Worm (Caenorhabditis elegans) whole organism, L4 larva: ENCODE results near the gene Y55B1BL.1.

Experiments used
- D1046.2 ChIP-seq: fragments of 200-800 bp; sonication (Bioruptor generic); IDR thresholded peaks from 2 replicates; pipeline ENCODE4 v1.3.6; 2022; ENCODE audit warnings: missing genetic modification characterization, missing compliant biosample characterization
- F10B5.3 ChIP-seq: sonication (generic microtip); optimal IDR thresholded peaks from 2 replicates; lab custom pipeline; 2016; ENCODE audit warnings: mild to moderate bottlenecking, missing genetic modification characterization, missing compliant biosample characterization
- F26F4.8 ChIP-seq: fragments of 200-800 bp; sonication (Bioruptor generic); conservative IDR thresholded peaks from 2 replicates; pipeline ENCODE4 v1.3.6; 2022; ENCODE audit warnings: missing genetic modification characterization, missing compliant biosample characterization
- F37D6.2 ChIP-seq: sonication (generic microtip); optimal IDR thresholded peaks from 2 replicates; lab custom pipeline; 2016; ENCODE audit warnings: mild to moderate bottlenecking, missing genetic modification characterization, missing compliant biosample characterization
- F49E8.2 ChIP-seq: sonication (generic microtip); optimal IDR thresholded peaks from 2 replicates; lab custom pipeline; 2016; ENCODE audit warnings: missing compliant biosample characterization, mild to moderate bottlenecking, missing genetic modification characterization, borderline replicate concordance
- T20F7.1 ChIP-seq: fragments of 200-800 bp; sonication (Bioruptor generic); optimal IDR thresholded peaks from 2 replicates; lab custom pipeline; 2018; ENCODE audit warnings: mild to moderate bottlenecking, missing genetic modification characterization, missing compliant biosample characterization
- T26A8.4 ChIP-seq: fragments of 200-800 bp; sonication (Bioruptor generic); IDR thresholded peaks from 2 replicates; pipeline ENCODE4 v1.3.6; 2022; ENCODE audit warnings: missing genetic modification characterization, missing compliant biosample characterization
- Y105C5A.15 ChIP-seq: fragments of 200-800 bp; sonication (Bioruptor generic); IDR thresholded peaks from 2 replicates; pipeline ENCODE4 v1.3.6; 2022; ENCODE audit warnings: missing genetic modification characterization, missing compliant biosample characterization
- aly-2 ChIP-seq: sonication (generic microtip); optimal IDR thresholded peaks from 2 replicates; lab custom pipeline; 2018; ENCODE audit warnings: missing biosample characterization, missing genetic modification characterization
- ama-1 ChIP-seq: fragments of 150-350 bp; optimal IDR thresholded peaks from 2 replicates; lab custom pipeline; 2014; ENCODE audit warnings: inconsistent platforms, mixed read lengths
- arid-1 ChIP-seq: fragments of 200-800 bp; sonication (Bioruptor generic); conservative IDR thresholded peaks from 2 replicates; pipeline ENCODE4 v1.3.6; 2022; ENCODE audit warnings: missing genetic modification reagents, missing genetic modification characterization, missing compliant biosample characterization
- ceh-32 ChIP-seq: sonication (generic microtip); optimal IDR thresholded peaks from 2 replicates; lab custom pipeline; 2016; ENCODE audit warnings: mild to moderate bottlenecking, missing genetic modification characterization, missing compliant biosample characterization; ENCODE audit not compliant: poor library complexity
- ceh-44 ChIP-seq: fragments of 200-800 bp; sonication (Bioruptor generic); IDR thresholded peaks from 2 replicates; pipeline ENCODE4 v1.3.6; 2022; ENCODE audit warnings: missing genetic modification reagents, missing genetic modification characterization, missing compliant biosample characterization
- dmd-8 ChIP-seq: fragments of 200-800 bp; sonication (Bioruptor generic); IDR thresholded peaks from 2 replicates; pipeline ENCODE4 v1.3.6; 2022; ENCODE audit warnings: missing genetic modification characterization, missing compliant biosample characterization
- dpl-1 ChIP-seq: fragments of 150-350 bp; optimal IDR thresholded peaks from 2 replicates; lab custom pipeline; 2014; ENCODE audit warnings: missing biosample characterization, missing genetic modification reagents, missing genetic modification characterization
- egl-43 ChIP-seq: fragments of 200-800 bp; sonication (Bioruptor generic); IDR thresholded peaks from 2 replicates; pipeline ENCODE4 v1.3.6; 2022; ENCODE audit warnings: missing genetic modification reagents, missing genetic modification characterization, missing compliant biosample characterization
- gei-8 ChIP-seq: fragments of 200-800 bp; sonication (Bioruptor generic); optimal IDR thresholded peaks from 2 replicates; lab custom pipeline; 2018; ENCODE audit warnings: mild to moderate bottlenecking, missing genetic modification characterization, missing compliant biosample characterization
- hif-1 ChIP-seq, 2 experiments: sonication (generic microtip); optimal IDR thresholded peaks; 2 replicates each; lab custom pipeline; 2016 to 2017; ENCODE audit warnings: missing compliant biosample characterization in 2 of 2, missing genetic modification characterization in 2 of 2, missing genetic modification reagents in 2 of 2, missing genotype in 2 of 2, mild to moderate bottlenecking in 1 of 2
- hlh-30 ChIP-seq: sonication (generic microtip); optimal IDR thresholded peaks from 2 replicates; lab custom pipeline; 2017; ENCODE audit warnings: antibody characterized with exemption, mild to moderate bottlenecking, missing genetic modification characterization, missing compliant biosample characterization; ENCODE audit not compliant: insufficient read depth
- hmg-1.1 ChIP-seq: fragments of 200-800 bp; sonication (Bioruptor generic); IDR thresholded peaks from 2 replicates; pipeline ENCODE4 v1.3.6; 2022; ENCODE audit warnings: missing genetic modification reagents, missing genetic modification characterization, missing compliant biosample characterization
- lin-15B ChIP-seq: fragments of 150-350 bp; sonication (generic microtip); optimal IDR thresholded peaks from 3 replicates; lab custom pipeline; 2014; ENCODE audit warnings: missing biosample characterization, missing genetic modification characterization
- lin-38 ChIP-seq: fragments of 200-800 bp; sonication (Bioruptor generic); IDR thresholded peaks from 2 replicates; pipeline ENCODE4 v1.3.6; 2022; ENCODE audit warnings: missing genetic modification reagents, missing genetic modification characterization, missing compliant biosample characterization
- lsy-2 ChIP-seq, 2 experiments: fragments of 150-350 bp in 1 of 2; sonication (generic microtip) in 1 of 2; optimal IDR thresholded peaks; 2 replicates each; lab custom pipeline; 2014 to 2017; ENCODE audit warnings: missing biosample characterization in 2 of 2, missing genetic modification characterization in 2 of 2
- mdl-1 ChIP-seq, 2 experiments: fragments of 150-350 bp in 1 of 2; sonication (generic microtip) in 1 of 2; optimal IDR thresholded peaks; 2 replicates each; lab custom pipeline; 2014 to 2017; ENCODE audit warnings: missing biosample characterization in 2 of 2, missing genetic modification characterization in 2 of 2
- mep-1 ChIP-seq: fragments of 150-350 bp; sonication (generic microtip); optimal IDR thresholded peaks from 3 replicates; lab custom pipeline; 2014; ENCODE audit warnings: missing biosample characterization, missing genetic modification characterization
- mes-2 ChIP-seq: sonication (generic microtip); optimal IDR thresholded peaks from 2 replicates; lab custom pipeline; 2016; ENCODE audit warnings: missing genotype, mild to moderate bottlenecking, missing genetic modification characterization, missing compliant biosample characterization; ENCODE audit not compliant: poor library complexity, severe bottlenecking
- mxl-2 ChIP-seq: fragments of 200-800 bp; sonication (Bioruptor generic); conservative IDR thresholded peaks from 2 replicates; pipeline ENCODE4 v1.3.6; 2022; ENCODE audit warnings: missing genetic modification reagents, missing genetic modification characterization, missing compliant biosample characterization
- nhr-11 ChIP-seq: fragments of 150-350 bp; optimal IDR thresholded peaks from 2 replicates; lab custom pipeline; 2014; ENCODE audit warnings: missing biosample characterization, missing genetic modification characterization
- nhr-28 ChIP-seq: fragments of 150-350 bp; optimal IDR thresholded peaks from 2 replicates; lab custom pipeline; 2014; ENCODE audit warnings: missing biosample characterization, missing genetic modification characterization
- nhr-41 ChIP-seq: fragments of 200-800 bp; sonication (Bioruptor generic); IDR thresholded peaks from 2 replicates; pipeline ENCODE4 v1.3.6; 2022; ENCODE audit warnings: missing genetic modification reagents, missing genetic modification characterization, missing compliant biosample characterization
- nhr-42 ChIP-seq: fragments of 200-800 bp; sonication (Bioruptor generic); IDR thresholded peaks from 2 replicates; pipeline ENCODE4 v1.3.6; 2022; ENCODE audit warnings: missing genetic modification characterization, missing compliant biosample characterization
- nhr-6 ChIP-seq: fragments of 150-350 bp; optimal IDR thresholded peaks from 2 replicates; lab custom pipeline; 2014; ENCODE audit warnings: missing biosample characterization, missing genetic modification characterization
- nhr-76 ChIP-seq: fragments of 150-350 bp; optimal IDR thresholded peaks from 2 replicates; lab custom pipeline; 2014; ENCODE audit warnings: missing biosample characterization, missing genetic modification characterization
- pha-4 ChIP-seq, 2 experiments: fragments of 150-350 bp in 1 of 2; fragments of 200-800 bp in 1 of 2; sonication (Bioruptor generic) in 1 of 2; IDR thresholded peaks in 1 of 2; optimal IDR thresholded peaks in 1 of 2; 2 replicates each; pipeline versions ENCODE4 v1.3.6 to Lab custom; 2014 to 2022; ENCODE audit warnings: missing genetic modification characterization in 2 of 2, missing genetic modification reagents in 2 of 2, missing biosample characterization in 1 of 2, missing compliant biosample characterization in 1 of 2
- pqm-1 ChIP-seq: sonication (generic microtip); optimal IDR thresholded peaks from 2 replicates; lab custom pipeline; 2017; ENCODE audit warnings: missing biosample characterization, missing genetic modification characterization
- saeg-2 ChIP-seq: fragments of 200-800 bp; sonication (Bioruptor generic); IDR thresholded peaks from 2 replicates; pipeline ENCODE4 v1.3.6; 2022; ENCODE audit warnings: missing genetic modification reagents, missing genetic modification characterization, missing compliant biosample characterization
- sdz-12 ChIP-seq: fragments of 200-800 bp; sonication (Bioruptor generic); optimal IDR thresholded peaks from 2 replicates; lab custom pipeline; 2018; ENCODE audit warnings: mild to moderate bottlenecking, missing genetic modification characterization, missing compliant biosample characterization
- snpc-4 ChIP-seq: fragments of 150-350 bp; optimal IDR thresholded peaks from 2 replicates; lab custom pipeline; 2014; ENCODE audit warnings: missing biosample characterization, missing genetic modification characterization
- spr-1 ChIP-seq: sonication (generic microtip); optimal IDR thresholded peaks from 2 replicates; lab custom pipeline; 2016; ENCODE audit warnings: mild to moderate bottlenecking, missing genetic modification characterization, missing compliant biosample characterization
- spr-3 ChIP-seq: fragments of 200-800 bp; sonication (Bioruptor generic); optimal IDR thresholded peaks from 2 replicates; lab custom pipeline; 2018; ENCODE audit warnings: mild to moderate bottlenecking, missing genetic modification characterization, missing compliant biosample characterization
- tag-97 ChIP-seq: fragments of 200-800 bp; sonication (Bioruptor generic); IDR thresholded peaks from 2 replicates; pipeline ENCODE4 v1.3.6; 2022; ENCODE audit warnings: missing genetic modification characterization, missing compliant biosample characterization
- tra-1 ChIP-seq: fragments of 200-800 bp; sonication (Bioruptor generic); IDR thresholded peaks from 2 replicates; pipeline ENCODE4 v1.3.6; 2022; ENCODE audit warnings: missing genetic modification reagents, missing genetic modification characterization, missing compliant biosample characterization
- unc-130 ChIP-seq: sonication (generic microtip); optimal IDR thresholded peaks from 2 replicates; lab custom pipeline; 2016; ENCODE audit warnings: missing genetic modification reagents, missing genetic modification characterization, missing compliant biosample characterization
- unc-62 ChIP-seq, 3 experiments: fragments of 150-350 bp in 1 of 3; sonication (generic microtip); optimal IDR thresholded peaks in 2 of 3; peaks in 1 of 3; 1 replicate in 1 of 3; 2 replicates in 2 of 3; lab custom pipeline; 2014 to 2017; ENCODE audit warnings: missing biosample characterization in 3 of 3, missing genetic modification characterization in 3 of 3, missing genetic modification reagents in 3 of 3, missing genotype in 1 of 3
- vab-7 ChIP-seq: fragments of 200-800 bp; sonication (Bioruptor generic); IDR thresholded peaks from 2 replicates; pipeline ENCODE4 v1.3.6; 2022; ENCODE audit warnings: missing genetic modification reagents, missing genetic modification characterization, missing compliant biosample characterization
- zip-11 ChIP-seq: fragments of 200-800 bp; sonication (Bioruptor generic); IDR thresholded peaks from 2 replicates; pipeline ENCODE4 v1.3.6; 2022; ENCODE audit warnings: missing genetic modification characterization, missing compliant biosample characterization
- zip-2 ChIP-seq: fragments of 150-350 bp; optimal IDR thresholded peaks from 2 replicates; lab custom pipeline; 2014; ENCODE audit warnings: missing biosample characterization, missing genetic modification characterization
- ztf-7 ChIP-seq: fragments of 150-350 bp; optimal IDR thresholded peaks from 2 replicates; lab custom pipeline; 2014; ENCODE audit warnings: missing biosample characterization, missing genetic modification characterization

Gene Y55B1BL.1

DNA sequence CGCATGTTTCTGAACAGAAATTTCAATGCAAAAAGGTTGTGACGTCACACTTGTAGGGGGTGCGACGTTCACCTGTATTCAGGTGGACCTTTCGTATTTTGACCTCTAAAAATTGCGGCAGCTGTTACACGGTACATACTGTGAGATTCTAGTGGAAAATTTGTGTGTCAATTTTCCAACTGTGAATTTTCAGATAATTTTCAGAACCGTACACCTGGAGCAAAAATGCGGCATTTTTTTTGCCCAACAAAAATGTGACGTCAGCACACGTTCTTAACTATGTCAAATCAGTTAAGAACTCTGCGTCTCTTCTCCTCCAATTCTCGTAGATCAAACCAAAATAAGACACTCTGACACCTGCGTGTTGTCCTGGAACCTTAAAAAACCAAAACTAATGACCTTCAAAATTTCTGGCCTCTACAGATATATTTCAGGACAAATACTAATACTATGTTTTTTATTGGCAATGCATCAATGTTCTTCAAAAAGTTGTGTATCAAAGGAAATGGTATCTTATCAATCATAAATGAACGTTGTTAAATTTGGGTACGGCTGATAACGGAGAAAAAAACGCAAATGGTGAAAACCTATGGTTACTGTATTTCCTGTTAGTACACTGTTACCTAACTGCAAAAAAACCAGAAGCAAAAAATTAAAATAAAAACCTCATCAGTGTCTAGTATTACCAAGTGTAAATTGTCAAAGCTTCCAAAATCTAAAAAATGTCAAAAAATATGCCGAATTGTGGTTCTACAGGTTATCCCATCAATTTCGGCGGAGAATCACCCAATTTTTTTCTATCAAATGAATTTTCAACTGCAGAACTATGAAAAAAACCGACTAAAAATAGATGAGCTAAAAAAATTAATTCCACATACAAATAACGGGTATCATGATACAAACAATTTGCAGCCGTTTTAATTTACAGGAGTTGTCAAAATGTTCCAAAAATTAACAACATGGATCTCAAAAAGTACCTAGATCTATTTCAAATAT lies 45.0 kb upstream of the Y55B1BL.1 start (continued):
- no peak for TF ChIP-seq tag-97 (GFP tag; lab: Robert Waterston, UW)
- no peak for TF ChIP-seq dpl-1 (GFP tag; lab: Kevin White, UChicago)
- TF ChIP-seq vab-7 (GFP tag; lab: Robert Waterston, UW): no peak
- TF ChIP-seq hlh-30: peak; percentile 1
- no peak for TF ChIP-seq spr-1 (tag; lab: Kevin White, UChicago)
- TF ChIP-seq nhr-41 (GFP tag; lab: Robert Waterston, UW): no peak
- no peak for TF ChIP-seq hif-1 (tag; optimal IDR thresholded peaks at IDR 0.05; lab: Kevin White, UChicago)
- no peak for TF ChIP-seq lin-15B (tag; lab: Kevin White, UChicago)
- TF ChIP-seq F26F4.8: no peak
- peak; percentile 65; the same call in 1 of the 2 replicates for TF ChIP-seq egl-43 (GFP tag; lab: Robert Waterston, UW)
- TF ChIP-seq saeg-2 (GFP tag; lab: Robert Waterston, UW): no peak
- TF ChIP-seq mdl-1 (tag; optimal IDR thresholded peaks at IDR 0.05; lab: Kevin White, UChicago): peak in 1 of 2 experiments; percentile 4
- no peak for TF ChIP-seq nhr-6
- TF ChIP-seq aly-2 (tag; lab: Kevin White, UChicago): no peak
- TF ChIP-seq lsy-2 (tag; optimal IDR thresholded peaks at IDR 0.05; lab: Kevin White, UChicago): peak in 1 of 2 experiments; percentile 37
- no peak for TF ChIP-seq D1046.2 (GFP tag; lab: Robert Waterston, UW)
- TF ChIP-seq F37D6.2 (tag; lab: Kevin White, UChicago): no peak
- peak; percentile 12 for TF ChIP-seq T20F7.1
- TF ChIP-seq nhr-76: no peak
- TF ChIP-seq T26A8.4 (GFP tag; lab: Robert Waterston, UW): peak; percentile 45
- TF ChIP-seq Y105C5A.15: no peak
- no peak for TF ChIP-seq ceh-32 (tag; lab: Kevin White, UChicago)
- no peak for TF ChIP-seq sdz-12
- TF ChIP-seq F49E8.2 (tag; lab: Kevin White, UChicago): no peak
- TF ChIP-seq mes-2: peak; percentile 16
- TF ChIP-seq gei-8 (GFP tag; lab: Kevin White, UChicago): no peak
- TF ChIP-seq mep-1: peak; percentile 11
- peak in 1 of 2 experiments; percentile 94 for TF ChIP-seq unc-62 (GFP tag; optimal IDR thresholded peaks at IDR 0.05 in 1 of 2; lab: Kevin White, UChicago)
- no peak for TF ChIP-seq unc-62 (tag; optimal IDR thresholded peaks at IDR 0.05; lab: Kevin White, UChicago)
- no peak for TF ChIP-seq spr-3 (GFP tag; lab: Kevin White, UChicago)
- TF ChIP-seq ama-1: no peak
- no peak for TF ChIP-seq zip-2 (tag; lab: Kevin White, UChicago)
- TF ChIP-seq nhr-28: peak; percentile 65
- no peak for TF ChIP-seq nhr-11 (tag; lab: Kevin White, UChicago)
- no peak for TF ChIP-seq snpc-4 (tag; lab: Kevin White, UChicago)
- TF ChIP-seq tra-1: no peak
- peak; percentile 6; the same call in 1 of the 2 replicates for TF ChIP-seq lin-38 (GFP tag; lab: Robert Waterston, UW)
- no peak for TF ChIP-seq F10B5.3 (tag; lab: Kevin White, UChicago)
- peak; percentile 87 for TF ChIP-seq pqm-1 (tag; lab: Kevin White, UChicago)
- 0 out of 2 replicates have a peak, but pooled peaks have one; percentile 17 for TF ChIP-seq arid-1 (GFP tag; lab: Robert Waterston, UW)
- TF ChIP-seq zip-11 (GFP tag; lab: Robert Waterston, UW): no peak
- TF ChIP-seq mxl-2: no peak
- TF ChIP-seq nhr-42 (GFP tag; lab: Robert Waterston, UW): no peak
- TF ChIP-seq pha-4 (GFP tag; IDR thresholded peaks at IDR 0.05; lab: Robert Waterston, UW): no peak
- TF ChIP-seq pha-4 (tag; optimal IDR thresholded peaks at IDR 0.05; lab: Kevin White, UChicago): no peak
- TF ChIP-seq ceh-44 (GFP tag; lab: Robert Waterston, UW): no peak
- TF ChIP-seq unc-130: no peak
- no peak for TF ChIP-seq hmg-1.1 (GFP tag; lab: Robert Waterston, UW)
- no peak for TF ChIP-seq dmd-8 (GFP tag; lab: Robert Waterston, UW)
- no peak for TF ChIP-seq ztf-7 (tag; lab: Kevin White, UChicago)
